Fruit fly (Drosophila melanogaster) whole organism, pupa: Measurements from ENCODE around the gene alpha-Man-IIa.

ENCODE experiments used
- CG10348 ChIP-seq: fragments of 200-800 bp; sonication (Bioruptor generic); IDR thresholded peaks from 2 replicates; pipeline ENCODE4 v1.3.6; 2022; ENCODE audit warnings: missing biosample characterization, missing genetic modification characterization
- CG15710 ChIP-seq: fragments of 200-800 bp; sonication (Bioruptor generic); optimal IDR thresholded peaks from 2 replicates; lab custom pipeline; 2018; ENCODE audit warnings: missing biosample characterization, mild to moderate bottlenecking, missing genetic modification characterization, moderate library complexity
- CG32121 ChIP-seq: fragments of 200-800 bp; sonication (Bioruptor generic); IDR thresholded peaks from 2 replicates; pipeline ENCODE4 v1.3.6; 2022; ENCODE audit warnings: missing biosample characterization, missing genetic modification characterization
- CG34367 ChIP-seq: fragments of 200-800 bp; sonication (Bioruptor generic); optimal IDR thresholded peaks from 2 replicates; lab custom pipeline; 2018; ENCODE audit warnings: missing biosample characterization, mild to moderate bottlenecking, missing genetic modification characterization
- CG4496 ChIP-seq: fragments of 200-800 bp; sonication (Bioruptor generic); IDR thresholded peaks from 3 replicates; pipeline ENCODE4 v1.3.6; 2022; ENCODE audit warnings: missing biosample characterization, missing genetic modification characterization
- CG8159 ChIP-seq: fragments of 200-800 bp; sonication (Bioruptor generic); optimal IDR thresholded peaks from 3 replicates; lab custom pipeline; 2018; ENCODE audit warnings: missing biosample characterization, mild to moderate bottlenecking, missing genetic modification characterization, moderate library complexity
- CG8301 ChIP-seq: fragments of 200-800 bp; sonication (Bioruptor generic); optimal IDR thresholded peaks from 2 replicates; lab custom pipeline; 2018; ENCODE audit warnings: missing biosample characterization, mild to moderate bottlenecking, missing genetic modification characterization
- Pif1A ChIP-seq: fragments of 200-800 bp; sonication (Bioruptor generic); optimal IDR thresholded peaks from 3 replicates; lab custom pipeline; 2016; ENCODE audit warnings: missing biosample characterization, missing genetic modification characterization
- Pif1B ChIP-seq: fragments of 200-800 bp; sonication (Bioruptor generic); optimal IDR thresholded peaks from 3 replicates; lab custom pipeline; 2016; ENCODE audit warnings: missing biosample characterization, missing genetic modification characterization
- Snoo ChIP-seq: fragments of 200-800 bp; sonication (Bioruptor generic); optimal IDR thresholded peaks from 3 replicates; lab custom pipeline; 2017; ENCODE audit warnings: missing biosample characterization, mild to moderate bottlenecking, missing genetic modification characterization, inconsistent platforms
- fd96Ca ChIP-seq: fragments of 200-800 bp; sonication (Bioruptor generic); IDR thresholded peaks from 3 replicates; pipeline ENCODE4 v1.3.6; 2022; ENCODE audit warnings: missing biosample characterization, missing genetic modification characterization
- gl ChIP-seq: fragments of 200-800 bp; sonication (Bioruptor generic); optimal IDR thresholded peaks from 2 replicates; lab custom pipeline; 2018; ENCODE audit warnings: missing biosample characterization, mild to moderate bottlenecking, missing genetic modification characterization
- rn ChIP-seq: fragments of 200-800 bp; sonication (Bioruptor generic); IDR thresholded peaks from 2 replicates; pipeline ENCODE4 v1.3.6; 2022; ENCODE audit warnings: missing biosample characterization, missing genetic modification characterization

Gene alpha-Man-IIa

dm6 chr3R:9460488-9461150 lies 48.3 kb downstream of the alpha-Man-IIa start, which contains the start of gene GstZ2:
Gene GstZ2, minus strand, starts transcription at chr3R:9460652.
- TF ChIP-seq CG4496 (GFP tag; lab: Robert Waterston, UW) (no peak), rn (GFP tag; lab: Robert Waterston, UW) (no peak), Snoo (tag; lab: Kevin White, UChicago) (no peak), fd96Ca (GFP tag; lab: Robert Waterston, UW) (no peak), CG10348 (no peak), CG8301 (tag; lab: Kevin White, UChicago) (no peak), CG32121 (GFP tag; lab: Robert Waterston, UW) (no peak), CG34367 (tag; lab: Kevin White, UChicago) (no peak), gl (tag; lab: Kevin White, UChicago) (no peak), CG8159 (tag; lab: Kevin White, UChicago) (no peak), CG15710 (tag; lab: Kevin White, UChicago) (no peak), Pif1A (no peak), Pif1B (no peak)
- TF ChIP-seq, all 21 proteins: peak for 0
